Worm (Caenorhabditis elegans) whole organism, late embryonic: ENCODE data around the gene C27A2.7.

Experiments
- C08G9.2 ChIP-seq: sonication (generic microtip); optimal IDR thresholded peaks from 2 replicates; lab custom pipeline; 2016; ENCODE audit warnings: mild to moderate bottlenecking, missing genetic modification characterization, moderate library complexity, missing compliant biosample characterization
- Y22D7AL.16 ChIP-seq: sonication (generic microtip); optimal IDR thresholded peaks from 2 replicates; lab custom pipeline; 2016; ENCODE audit warnings: missing genetic modification characterization, missing compliant biosample characterization
- ahr-1 ChIP-seq: sonication (generic microtip); optimal IDR thresholded peaks from 2 replicates; lab custom pipeline; 2016; ENCODE audit warnings: missing genetic modification characterization, missing compliant biosample characterization
- ama-1 ChIP-seq: fragments of 150-350 bp; optimal IDR thresholded peaks from 2 replicates; lab custom pipeline; 2014
- ceh-14 ChIP-seq: sonication (generic microtip); optimal IDR thresholded peaks from 2 replicates; lab custom pipeline; 2016; ENCODE audit warnings: missing genotype, missing genetic modification characterization, missing compliant biosample characterization
- ceh-19 ChIP-seq: fragments of 200-800 bp; sonication (Bioruptor generic); optimal IDR thresholded peaks from 2 replicates; lab custom pipeline; 2018; ENCODE audit warnings: mild to moderate bottlenecking, missing genetic modification characterization, missing compliant biosample characterization
- ceh-22 ChIP-seq: sonication (generic microtip); optimal IDR thresholded peaks from 2 replicates; lab custom pipeline; 2017; ENCODE audit warnings: missing biosample characterization, missing genetic modification characterization
- ceh-24 ChIP-seq: sonication (generic microtip); optimal IDR thresholded peaks from 2 replicates; lab custom pipeline; 2016; ENCODE audit warnings: mild to moderate bottlenecking, missing genetic modification characterization, missing compliant biosample characterization
- ceh-31 ChIP-seq: sonication (generic microtip); optimal IDR thresholded peaks from 2 replicates; lab custom pipeline; 2016; ENCODE audit warnings: missing genetic modification characterization, missing compliant biosample characterization
- ceh-45 ChIP-seq: fragments of 200-800 bp; sonication (Bioruptor generic); IDR thresholded peaks from 2 replicates; pipeline ENCODE4 v1.3.6; 2022; ENCODE audit warnings: missing genetic modification reagents, missing genetic modification characterization, missing compliant biosample characterization
- ceh-6 ChIP-seq: fragments of 200-800 bp; sonication (Bioruptor generic); optimal IDR thresholded peaks from 2 replicates; lab custom pipeline; 2018; ENCODE audit warnings: mild to moderate bottlenecking, missing genetic modification characterization, missing compliant biosample characterization
- ceh-9 ChIP-seq: sonication (generic microtip); optimal IDR thresholded peaks from 2 replicates; lab custom pipeline; 2016; ENCODE audit warnings: mild to moderate bottlenecking, missing genetic modification characterization, inconsistent platforms, missing compliant biosample characterization
- che-1 ChIP-seq: sonication (generic microtip); optimal IDR thresholded peaks from 2 replicates; lab custom pipeline; 2016; ENCODE audit warnings: mild to moderate bottlenecking, missing genetic modification characterization, missing compliant biosample characterization
- elt-2 ChIP-seq: sonication (generic microtip); optimal IDR thresholded peaks from 2 replicates; lab custom pipeline; 2016; ENCODE audit warnings: missing genetic modification reagents, missing genetic modification characterization, missing compliant biosample characterization
- elt-4 ChIP-seq: sonication (generic microtip); optimal IDR thresholded peaks from 2 replicates; lab custom pipeline; 2016; ENCODE audit warnings: missing genetic modification characterization, missing compliant biosample characterization
- ets-4 ChIP-seq: sonication (generic microtip); optimal IDR thresholded peaks from 2 replicates; lab custom pipeline; 2016; ENCODE audit warnings: missing genetic modification characterization, missing compliant biosample characterization
- fax-1 ChIP-seq: sonication (generic microtip); optimal IDR thresholded peaks from 2 replicates; lab custom pipeline; 2016; ENCODE audit warnings: missing genotype, missing genetic modification characterization, missing compliant biosample characterization
- gmeb-2 ChIP-seq: sonication (generic microtip); optimal IDR thresholded peaks from 2 replicates; lab custom pipeline; 2016; ENCODE audit warnings: missing genetic modification characterization, inconsistent platforms, missing compliant biosample characterization
- hlh-13 ChIP-seq: fragments of 200-800 bp; sonication (Bioruptor generic); optimal IDR thresholded peaks from 2 replicates; lab custom pipeline; 2018; ENCODE audit warnings: mild to moderate bottlenecking, missing genetic modification characterization, missing compliant biosample characterization
- hlh-6 ChIP-seq: sonication (generic microtip); optimal IDR thresholded peaks from 2 replicates; lab custom pipeline; 2016; ENCODE audit warnings: missing genotype, missing genetic modification characterization, missing compliant biosample characterization
- hlh-8 ChIP-seq: sonication (generic microtip); optimal IDR thresholded peaks from 2 replicates; lab custom pipeline; 2016; ENCODE audit warnings: missing genotype, missing genetic modification characterization, missing compliant biosample characterization
- lim-6 ChIP-seq: sonication (generic microtip); optimal IDR thresholded peaks from 2 replicates; lab custom pipeline; 2016; ENCODE audit warnings: missing genetic modification characterization, missing compliant biosample characterization
- lin-11 ChIP-seq: fragments of 200-800 bp; sonication (Bioruptor generic); optimal IDR thresholded peaks from 2 replicates; lab custom pipeline; 2018; ENCODE audit warnings: mild to moderate bottlenecking, missing genetic modification characterization, missing compliant biosample characterization
- madf-2 ChIP-seq: sonication (generic microtip); optimal IDR thresholded peaks from 2 replicates; lab custom pipeline; 2017; ENCODE audit warnings: missing genetic modification characterization, missing compliant biosample characterization
- mec-3 ChIP-seq: sonication (generic microtip); optimal IDR thresholded peaks from 2 replicates; lab custom pipeline; 2016; ENCODE audit warnings: borderline replicate concordance, missing genetic modification characterization, missing compliant biosample characterization
- nfya-1 ChIP-seq: sonication (generic microtip); optimal IDR thresholded peaks from 2 replicates; lab custom pipeline; 2017; ENCODE audit warnings: missing genetic modification characterization, mild to moderate bottlenecking, missing compliant biosample characterization, antibody characterized with exemption, moderate library complexity
- nhr-232 ChIP-seq: sonication (generic microtip); optimal IDR thresholded peaks from 2 replicates; lab custom pipeline; 2016; ENCODE audit warnings: missing genetic modification characterization, missing compliant biosample characterization
- npax-4 ChIP-seq: sonication (generic microtip); optimal IDR thresholded peaks from 2 replicates; lab custom pipeline; 2016; ENCODE audit warnings: missing genetic modification characterization, missing compliant biosample characterization
- pat-9 ChIP-seq: fragments of 200-800 bp; sonication (Bioruptor generic); optimal IDR thresholded peaks from 2 replicates; lab custom pipeline; 2018; ENCODE audit warnings: mild to moderate bottlenecking, missing genetic modification characterization, moderate library complexity, missing compliant biosample characterization
- pax-1 ChIP-seq: fragments of 150-350 bp; optimal IDR thresholded peaks from 2 replicates; lab custom pipeline; 2014; ENCODE audit warnings: missing biosample characterization, missing genetic modification characterization
- pha-4 ChIP-seq: fragments of 150-350 bp; optimal IDR thresholded peaks from 2 replicates; lab custom pipeline; 2018; ENCODE audit warnings: missing biosample characterization, missing genetic modification reagents, missing genetic modification characterization
- pqm-1 ChIP-seq: sonication (generic microtip); optimal IDR thresholded peaks from 2 replicates; lab custom pipeline; 2016; ENCODE audit warnings: missing genetic modification characterization, missing compliant biosample characterization
- pros-1 ChIP-seq: fragments of 150-350 bp; optimal IDR thresholded peaks from 2 replicates; lab custom pipeline; 2014; ENCODE audit warnings: missing biosample characterization, missing genetic modification reagents, missing genetic modification characterization
- rnt-1 ChIP-seq: sonication (generic microtip); optimal IDR thresholded peaks from 2 replicates; lab custom pipeline; 2016; ENCODE audit warnings: missing genetic modification characterization, missing compliant biosample characterization
- sdc-2 ChIP-seq: sonication (generic microtip); optimal IDR thresholded peaks from 2 replicates; lab custom pipeline; 2016; ENCODE audit warnings: missing genotype, missing genetic modification characterization, missing compliant biosample characterization
- sox-4 ChIP-seq: sonication (generic microtip); optimal IDR thresholded peaks from 2 replicates; lab custom pipeline; 2017; ENCODE audit warnings: mild to moderate bottlenecking, missing genetic modification characterization, inconsistent platforms, missing compliant biosample characterization
- tbx-2 ChIP-seq: sonication (generic microtip); optimal IDR thresholded peaks from 2 replicates; lab custom pipeline; 2016; ENCODE audit warnings: missing genetic modification characterization, missing compliant biosample characterization
- tbx-7 ChIP-seq: sonication (generic microtip); optimal IDR thresholded peaks from 2 replicates; lab custom pipeline; 2016; ENCODE audit warnings: missing genotype, missing genetic modification characterization, missing compliant biosample characterization
- ttx-3 ChIP-seq: sonication (generic microtip); optimal IDR thresholded peaks from 2 replicates; lab custom pipeline; 2016; ENCODE audit warnings: missing genetic modification reagents, missing genetic modification characterization, missing compliant biosample characterization
- unc-3 ChIP-seq, 2 experiments: fragments of 200-800 bp in 1 of 2; sonication (Bioruptor generic) in 1 of 2; sonication (generic microtip) in 1 of 2; conservative IDR thresholded peaks in 1 of 2; optimal IDR thresholded peaks in 1 of 2; 2 replicates each; pipeline versions ENCODE4 v1.3.6 to Lab custom; 2016 to 2022; ENCODE audit warnings: missing compliant biosample characterization in 2 of 2, missing genetic modification characterization in 2 of 2, missing genetic modification reagents in 1 of 2
- unc-55 ChIP-seq: sonication (generic microtip); optimal IDR thresholded peaks from 2 replicates; lab custom pipeline; 2017; ENCODE audit warnings: missing biosample characterization, missing genetic modification reagents, missing genetic modification characterization
- unc-86 ChIP-seq: sonication (generic microtip); optimal IDR thresholded peaks from 2 replicates; lab custom pipeline; 2016; ENCODE audit warnings: missing genetic modification characterization, missing compliant biosample characterization
- ztf-16 ChIP-seq: sonication (generic microtip); optimal IDR thresholded peaks from 2 replicates; lab custom pipeline; 2017; ENCODE audit warnings: missing genetic modification characterization, missing compliant biosample characterization

The C27A2.7 gene

ce11 chrII:5060719-5061118, 10.4 kb downstream of the C27A2.7 start, which contains the start of gene pho-12:
Gene pho-12 (minus strand): TSS chrII:5060819.
- TF ChIP-seq madf-2 (tag; lab: Kevin White, UChicago) (no peak), elt-2 (tag; lab: Kevin White, UChicago) (no peak), Y22D7AL.16 (tag; lab: Kevin White, UChicago) (no peak), nfya-1 (tag; lab: Kevin White, UChicago) (no peak), hlh-8 (tag; lab: Kevin White, UChicago) (no peak), pha-4 (tag; lab: Kevin White, UChicago) (no peak), mec-3 (tag; lab: Kevin White, UChicago) (no peak), ceh-19 (GFP tag; lab: Kevin White, UChicago) (no peak), lim-6 (tag; lab: Kevin White, UChicago) (no peak), unc-3 (GFP tag; conservative IDR thresholded peaks at IDR 0.05; lab: Robert Waterston, UW) (no peak), unc-3 (tag; optimal IDR thresholded peaks at IDR 0.05; lab: Kevin White, UChicago) (no peak), unc-86 (no peak), tbx-2 (no peak), ceh-24 (tag; lab: Kevin White, UChicago) (no peak), fax-1 (tag; lab: Kevin White, UChicago) (no peak), pat-9 (tag; lab: Kevin White, UChicago) (no peak), tbx-7 (tag; lab: Kevin White, UChicago) (no peak), ets-4 (tag; lab: Kevin White, UChicago) (no peak)

DNA sequence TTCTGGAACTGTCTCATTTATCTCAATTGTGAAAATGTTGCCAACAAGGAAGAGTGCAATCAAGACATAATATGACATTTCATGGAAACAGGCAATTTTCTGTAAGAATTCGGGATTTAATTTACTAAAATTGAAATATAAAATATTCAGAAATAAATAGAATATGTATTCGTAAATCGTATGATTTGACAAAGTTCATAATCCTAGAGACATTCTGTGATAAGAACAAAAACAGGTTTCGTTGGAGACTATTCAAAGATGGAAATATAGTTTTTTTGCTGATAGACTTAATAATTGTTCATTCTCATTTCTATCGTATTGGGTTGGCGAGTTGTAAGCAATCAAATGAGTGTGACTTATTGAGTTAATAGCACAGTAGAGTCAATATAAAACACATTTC, 13.1 kb downstream of the C27A2.7 start, which contains the start of gene C27A2.12:
TSS of gene C27A2.12 (minus strand) at position 101 of the 400 bp plus-strand sequence.
- TF ChIP-seq ama-1 = no peak
- TF ChIP-seq tbx-7 (tag; lab: Kevin White, UChicago) = no peak
- no peak for TF ChIP-seq ceh-31 (tag; lab: Kevin White, UChicago)

- TF ChIP-seq hlh-8 (tag; lab: Kevin White, UChicago) (no peak), gmeb-2 (tag; lab: Kevin White, UChicago) (no peak), ama-1 (no peak), ztf-16 (tag; lab: Kevin White, UChicago) (peak; percentile 44), unc-55 (GFP tag; lab: Kevin White, UChicago) (no peak), sdc-2 (tag; lab: Kevin White, UChicago) (no peak), nhr-232 (tag; lab: Kevin White, UChicago) (peak; percentile 35), elt-4 (tag; lab: Kevin White, UChicago) (no peak), tbx-7 (tag; lab: Kevin White, UChicago) (no peak), C08G9.2 (tag; lab: Kevin White, UChicago) (no peak), npax-4 (no peak), elt-2 (tag; lab: Kevin White, UChicago) (peak; percentile 96), ceh-14 (no peak), rnt-1 (tag; lab: Kevin White, UChicago) (no peak), hlh-6 (tag; lab: Kevin White, UChicago) (peak; percentile 33), ttx-3 (peak; percentile 12), ceh-9 (tag; lab: Kevin White, UChicago) (no peak), lin-11 (no peak), sox-4 (peak; percentile 9), che-1 (tag; lab: Kevin White, UChicago) (peak; percentile 46), ahr-1 (tag; lab: Kevin White, UChicago) (no peak), pros-1 (tag; lab: Kevin White, UChicago) (no peak), ceh-22 (tag; lab: Kevin White, UChicago) (no peak), fax-1 (tag; lab: Kevin White, UChicago) (peak; percentile 3), pqm-1 (tag; lab: Kevin White, UChicago) (no peak), hlh-13 (GFP tag; lab: Kevin White, UChicago) (no peak), ceh-45 (GFP tag; lab: Robert Waterston, UW) (no peak), ceh-6 (GFP tag; lab: Kevin White, UChicago) (no peak), pax-1 (no peak)
Observed at ce11 chrII:5057315-5057714, 13.8 kb downstream of the C27A2.7 start.
